Fruit fly (Drosophila melanogaster) whole organism, embryonic: ENCODE results near the gene Sdhaf3.

Experiments
- Ada2b ChIP-seq: fragments of 200-800 bp; sonication (Bioruptor generic); IDR thresholded peaks from 2 replicates; pipeline ENCODE4 v1.3.6; 2022; ENCODE audit warnings: missing biosample characterization, missing genetic modification characterization
- Asciz ChIP-seq: fragments of 200-800 bp; sonication (Bioruptor generic); optimal IDR thresholded peaks from 2 replicates; lab custom pipeline; 2017; ENCODE audit warnings: missing biosample characterization, mild to moderate bottlenecking, missing genetic modification characterization, missing genetic modification reagents
- BEAF-32 ChIP-seq: fragments of 200-800 bp; sonication (Bioruptor generic); optimal IDR thresholded peaks from 3 replicates; lab custom pipeline; 2017; ENCODE audit warnings: missing biosample characterization, missing genetic modification characterization, mild to moderate bottlenecking, moderate library complexity, missing genetic modification reagents
- Blimp-1 ChIP-seq: fragments of 200-800 bp; sonication (Bioruptor generic); optimal IDR thresholded peaks from 3 replicates; lab custom pipeline; 2018; ENCODE audit warnings: missing biosample characterization, missing genetic modification characterization, mild to moderate bottlenecking, moderate library complexity, missing genetic modification reagents
- CG11085 ChIP-seq: fragments of 200-800 bp; sonication (Bioruptor generic); IDR thresholded peaks from 2 replicates; pipeline ENCODE4 v1.3.6; 2022; ENCODE audit warnings: missing biosample characterization, missing genetic modification characterization
- CG13775 ChIP-seq: fragments of 200-800 bp; sonication (Bioruptor generic); optimal IDR thresholded peaks from 3 replicates; lab custom pipeline; 2017; ENCODE audit warnings: missing biosample characterization, mild to moderate bottlenecking, missing genetic modification characterization
- CG1602 ChIP-seq: fragments of 200-800 bp; sonication (Bioruptor generic); optimal IDR thresholded peaks from 3 replicates; lab custom pipeline; 2016; ENCODE audit warnings: missing biosample characterization, missing genetic modification characterization
- CG18476 ChIP-seq: fragments of 200-800 bp; sonication (Bioruptor generic); optimal IDR thresholded peaks from 2 replicates; lab custom pipeline; 2016; ENCODE audit warnings: missing biosample characterization, mild to moderate bottlenecking, missing genetic modification characterization
- CG30403 ChIP-seq: fragments of 200-800 bp; sonication (Bioruptor generic); optimal IDR thresholded peaks from 3 replicates; lab custom pipeline; 2016; ENCODE audit warnings: missing biosample characterization, missing genetic modification characterization
- CG32772 ChIP-seq: fragments of 200-800 bp; sonication (Bioruptor generic); IDR thresholded peaks from 2 replicates; pipeline ENCODE4 v1.3.6; 2022; ENCODE audit warnings: missing biosample characterization, missing genetic modification characterization
- CG34376 ChIP-seq: fragments of 200-800 bp; sonication (Bioruptor generic); optimal IDR thresholded peaks from 2 replicates; lab custom pipeline; 2018; ENCODE audit warnings: missing biosample characterization, mild to moderate bottlenecking, missing genetic modification characterization
- CG42726 ChIP-seq: fragments of 200-800 bp; sonication (Bioruptor generic); IDR thresholded peaks from 2 replicates; pipeline ENCODE4 v1.3.6; 2022; ENCODE audit warnings: missing biosample characterization, missing genetic modification characterization; ENCODE audit not compliant: partially characterized antibody
- CG4328 ChIP-seq: fragments of 200-800 bp; sonication (Bioruptor generic); optimal IDR thresholded peaks from 3 replicates; lab custom pipeline; 2017; ENCODE audit warnings: missing biosample characterization, missing genetic modification reagents, missing genetic modification characterization
- CG4424 ChIP-seq: fragments of 200-800 bp; sonication (Bioruptor generic); optimal IDR thresholded peaks from 3 replicates; lab custom pipeline; 2016; ENCODE audit warnings: missing biosample characterization, missing genetic modification characterization
- CG6175 ChIP-seq: fragments of 200-800 bp; sonication (Bioruptor generic); IDR thresholded peaks from 3 replicates; pipeline ENCODE4 v1.3.6; 2022; ENCODE audit warnings: missing biosample characterization, missing genetic modification characterization
- CG6854 ChIP-seq: fragments of 200-800 bp; sonication (Bioruptor generic); optimal IDR thresholded peaks from 3 replicates; lab custom pipeline; 2017; ENCODE audit warnings: missing biosample characterization, mild to moderate bottlenecking, missing genetic modification characterization
- CG7839 ChIP-seq: fragments of 200-800 bp; sonication (Bioruptor generic); optimal IDR thresholded peaks from 3 replicates; lab custom pipeline; 2018; ENCODE audit warnings: missing biosample characterization, mild to moderate bottlenecking, missing genetic modification characterization, moderate library complexity
- CG8944 ChIP-seq: fragments of 200-800 bp; sonication (Bioruptor generic); optimal IDR thresholded peaks from 3 replicates; lab custom pipeline; 2016; ENCODE audit warnings: missing biosample characterization, missing genetic modification characterization
- D19B ChIP-seq: fragments of 200-800 bp; sonication (Bioruptor generic); optimal IDR thresholded peaks from 2 replicates; lab custom pipeline; 2017; ENCODE audit warnings: missing biosample characterization, mild to moderate bottlenecking, missing genetic modification characterization
- Dll ChIP-seq: fragments of 200-800 bp; sonication (Bioruptor generic); IDR thresholded peaks from 4 replicates; pipeline ENCODE4 v1.3.6; 2022; ENCODE audit warnings: missing biosample characterization, missing genetic modification characterization; ENCODE audit not compliant: partially characterized antibody
- Dref ChIP-seq: fragments of 200-800 bp; sonication (Bioruptor generic); IDR thresholded peaks from 2 replicates; pipeline ENCODE4 v1.3.6; 2022; ENCODE audit warnings: missing biosample characterization, missing genetic modification characterization
- E2f1 ChIP-seq: fragments of 200-800 bp; sonication (Bioruptor generic); IDR thresholded peaks from 2 replicates; pipeline ENCODE4 v1.3.6; 2022; ENCODE audit warnings: missing biosample characterization, missing genetic modification characterization
- Fer2 ChIP-seq: fragments of 200-800 bp; sonication (Bioruptor generic); optimal IDR thresholded peaks from 2 replicates; lab custom pipeline; 2018; ENCODE audit warnings: missing biosample characterization, mild to moderate bottlenecking, missing genetic modification characterization, moderate library complexity
- Fer3 ChIP-seq: fragments of 200-800 bp; sonication (Bioruptor generic); optimal IDR thresholded peaks from 2 replicates; lab custom pipeline; 2018; ENCODE audit warnings: missing biosample characterization, mild to moderate bottlenecking, missing genetic modification characterization, moderate library complexity
- Hsf ChIP-seq: fragments of 200-800 bp; sonication (Bioruptor generic); optimal IDR thresholded peaks from 3 replicates; lab custom pipeline; 2016; ENCODE audit warnings: missing biosample characterization, missing genetic modification characterization
- MBD-R2 ChIP-seq: fragments of 200-800 bp; sonication (Bioruptor generic); IDR thresholded peaks from 2 replicates; pipeline ENCODE4 v1.3.6; 2022; ENCODE audit warnings: missing biosample characterization, missing genetic modification characterization
- Myb ChIP-seq: fragments of 200-800 bp; sonication (Bioruptor generic); optimal IDR thresholded peaks from 2 replicates; lab custom pipeline; 2016; ENCODE audit warnings: missing biosample characterization, missing genetic modification characterization
- Ptx1 ChIP-seq: fragments of 200-800 bp; sonication (Bioruptor generic); IDR thresholded peaks from 2 replicates; pipeline ENCODE4 v1.3.6; 2022; ENCODE audit warnings: missing biosample characterization, missing genetic modification characterization
- Side ChIP-seq: fragments of 200-800 bp; sonication (Bioruptor generic); optimal IDR thresholded peaks from 2 replicates; lab custom pipeline; 2016; ENCODE audit warnings: missing biosample characterization, missing genetic modification characterization
- Sin3A ChIP-seq: fragments of >200 bp; optimal IDR thresholded peaks from 2 replicates; lab custom pipeline; 2018
- Sox102F ChIP-seq: fragments of 200-800 bp; sonication (Bioruptor generic); optimal IDR thresholded peaks from 2 replicates; lab custom pipeline; 2018; ENCODE audit warnings: missing biosample characterization, mild to moderate bottlenecking, missing genetic modification characterization, moderate library complexity
- Xbp1 ChIP-seq: fragments of 200-800 bp; sonication (Bioruptor generic); optimal IDR thresholded peaks from 3 replicates; lab custom pipeline; 2016; ENCODE audit warnings: missing biosample characterization, mild to moderate bottlenecking, missing genetic modification characterization
- ase ChIP-seq: fragments of 200-800 bp; sonication (Bioruptor generic); IDR thresholded peaks from 3 replicates; pipeline ENCODE4 v1.3.6; 2022; ENCODE audit warnings: missing biosample characterization, missing genetic modification characterization
- az2 ChIP-seq: fragments of 200-800 bp; sonication (Bioruptor generic); optimal IDR thresholded peaks from 3 replicates; lab custom pipeline; 2016; ENCODE audit warnings: missing biosample characterization, missing genetic modification characterization
- ci ChIP-seq: fragments of 200-800 bp; sonication (Bioruptor generic); IDR thresholded peaks from 3 replicates; pipeline ENCODE4 v1.3.6; 2022; ENCODE audit warnings: missing biosample characterization, missing genetic modification characterization
- disco-r ChIP-seq: fragments of 200-800 bp; sonication (Bioruptor generic); optimal IDR thresholded peaks from 2 replicates; lab custom pipeline; 2016; ENCODE audit warnings: missing biosample characterization, missing genetic modification characterization
- gfzf ChIP-seq: fragments of 200-800 bp; sonication (Bioruptor generic); optimal IDR thresholded peaks from 2 replicates; lab custom pipeline; 2016; ENCODE audit warnings: missing biosample characterization, mild to moderate bottlenecking, missing genetic modification characterization, moderate library complexity
- gro ChIP-seq: fragments of 200-800 bp; sonication (Bioruptor generic); optimal IDR thresholded peaks from 2 replicates; lab custom pipeline; 2016; ENCODE audit warnings: missing biosample characterization, missing genetic modification characterization
- insv ChIP-seq, 2 experiments: fragments of 200-800 bp; sonication (Bioruptor generic); optimal IDR thresholded peaks; 3 replicates each; lab custom pipeline; 2016 to 2018; ENCODE audit warnings: missing biosample characterization in 2 of 2, missing genetic modification characterization in 2 of 2
- nerfin-1 ChIP-seq: fragments of 200-800 bp; sonication (Bioruptor generic); optimal IDR thresholded peaks from 3 replicates; lab custom pipeline; 2019; ENCODE audit warnings: missing biosample characterization, mild to moderate bottlenecking, missing genetic modification characterization, moderate library complexity
- pho ChIP-seq: fragments of 200-800 bp; sonication (Bioruptor generic); optimal IDR thresholded peaks from 2 replicates; lab custom pipeline; 2016; ENCODE audit warnings: missing biosample characterization, missing genetic modification characterization
- pzg ChIP-seq: fragments of 200-800 bp; sonication (Bioruptor generic); optimal IDR thresholded peaks from 3 replicates; lab custom pipeline; 2018; ENCODE audit warnings: missing biosample characterization, mild to moderate bottlenecking, missing genetic modification characterization, moderate library complexity
- row ChIP-seq: fragments of 200-800 bp; sonication (Bioruptor generic); IDR thresholded peaks from 3 replicates; pipeline ENCODE4 v1.3.6; 2022; ENCODE audit warnings: missing biosample characterization, missing genetic modification characterization
- sna ChIP-seq: fragments of 200-800 bp; sonication (Bioruptor generic); IDR thresholded peaks from 2 replicates; pipeline ENCODE4 v1.3.6; 2022; ENCODE audit warnings: missing biosample characterization, missing genetic modification characterization; ENCODE audit not compliant: partially characterized antibody
- stc ChIP-seq: fragments of 200-800 bp; sonication (Bioruptor generic); IDR thresholded peaks from 2 replicates; pipeline ENCODE4 v1.3.6; 2022; ENCODE audit warnings: missing biosample characterization, missing genetic modification characterization
- tll ChIP-seq, 2 experiments: fragments of 200-800 bp in 1 of 2; fragments of >200 bp in 1 of 2; sonication (Bioruptor generic) in 1 of 2; optimal IDR thresholded peaks; 2 replicates each; lab custom pipeline; 2017 to 2019; ENCODE audit warnings: missing biosample characterization in 2 of 2, missing genetic modification characterization in 2 of 2, mild to moderate bottlenecking in 1 of 2, moderate library complexity in 1 of 2
- tx ChIP-seq: fragments of 200-800 bp; sonication (Bioruptor generic); optimal IDR thresholded peaks from 2 replicates; lab custom pipeline; 2016; ENCODE audit warnings: missing biosample characterization, missing genetic modification characterization
- unc-4 ChIP-seq: fragments of 200-800 bp; sonication (Bioruptor generic); IDR thresholded peaks from 2 replicates; pipeline ENCODE4 v1.3.6; 2022; ENCODE audit warnings: missing biosample characterization, missing genetic modification characterization; ENCODE audit not compliant: partially characterized antibody
- vvl ChIP-seq: fragments of 200-800 bp; sonication (Bioruptor generic); IDR thresholded peaks from 2 replicates; pipeline ENCODE4 v1.3.6; 2022; ENCODE audit warnings: missing biosample characterization, missing genetic modification characterization

Sdhaf3 gene

DNA sequence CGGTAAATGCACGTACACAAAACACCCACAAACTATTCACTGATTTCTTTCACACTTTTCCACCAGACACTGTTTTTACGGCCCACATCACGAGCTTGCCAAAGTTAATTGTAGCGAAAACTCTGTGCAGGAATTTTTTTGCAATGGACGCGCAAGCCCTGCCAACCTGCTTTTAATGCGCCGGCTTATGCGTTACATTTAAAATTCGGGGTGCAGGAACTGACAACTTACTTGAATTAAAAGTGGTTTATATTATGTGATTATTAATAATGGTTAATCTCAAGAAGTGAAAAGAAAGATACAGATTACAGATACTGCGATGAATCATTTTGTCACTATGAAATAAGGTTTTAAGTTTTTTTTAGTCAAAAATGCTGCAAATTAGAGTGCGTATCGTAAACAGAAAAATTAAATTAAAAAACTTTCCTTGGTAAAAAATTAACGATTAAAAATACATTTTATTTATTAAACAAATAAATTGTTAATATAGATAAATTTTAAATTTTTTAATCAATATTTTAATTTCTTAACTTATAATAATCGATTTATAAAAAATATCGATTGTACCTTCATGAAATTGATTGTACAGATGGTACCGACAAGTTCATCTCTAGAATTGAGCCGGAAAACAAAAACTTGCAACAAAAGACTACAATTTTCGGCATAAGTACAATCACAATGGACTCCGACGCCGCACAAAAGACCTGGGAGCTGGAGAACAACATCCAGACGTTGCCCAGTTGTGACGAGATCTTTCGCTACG lies 12.6 kb downstream of the Sdhaf3 start, which contains the start of the genes CG42232 and CSN5 (continued):
- TF ChIP-seq Asciz (GFP tag; lab: Kevin White, UChicago) (peak; percentile 39), tll (GFP tag; optimal IDR thresholded peaks at IDR 0.05; lab: Kevin White, UChicago) (peak in 1 of 2 experiments; percentile 28), tx (GFP tag; lab: Kevin White, UChicago) (peak; percentile 6), Sox102F (GFP tag; lab: Kevin White, UChicago) (no peak), vvl (GFP tag; lab: Robert Waterston, UW) (peak; percentile 71), Ptx1 (peak; percentile 63; the same call in 1 of the 2 replicates), Blimp-1 (no peak), CG6854 (GFP tag; lab: Kevin White, UChicago) (no peak), sna (GFP tag; lab: Robert Waterston, UW) (no peak), Hsf (peak; percentile 66), E2f1 (GFP tag; lab: Robert Waterston, UW) (peak; percentile 21; the same call in 1 of the 2 replicates), CG32772 (peak; percentile 17; the same call in 1 of the 2 replicates), CG18476 (GFP tag; lab: Kevin White, UChicago) (no peak), Fer2 (peak; percentile 47), Dref (GFP tag; lab: Robert Waterston, UW) (peak; percentile 60), CG42726 (GFP tag; lab: Robert Waterston, UW) (no peak), CG1602 (GFP tag; lab: Kevin White, UChicago) (peak; percentile 67), CG6175 (GFP tag; lab: Robert Waterston, UW) (no peak), row (GFP tag; lab: Robert Waterston, UW) (peak; percentile 78), pho (GFP tag; lab: Kevin White, UChicago) (peak; percentile 55), insv (GFP tag; optimal IDR thresholded peaks at IDR 0.05; lab: Kevin White, UChicago) (peak in 1 of 2 experiments; percentile 4), CG8944 (GFP tag; lab: Kevin White, UChicago) (peak; percentile 29), stc (GFP tag; lab: Robert Waterston, UW) (0 out of 2 replicates have a peak, but pooled peaks have one; percentile 33), CG34376 (GFP tag; lab: Kevin White, UChicago) (no peak), CG4424 (GFP tag; lab: Kevin White, UChicago) (peak; percentile 75), Xbp1 (peak; percentile 78), ase (no peak), CG4328 (GFP tag; lab: Kevin White, UChicago) (peak; percentile 27), D19B (GFP tag; lab: Kevin White, UChicago) (no peak), MBD-R2 (GFP tag; lab: Robert Waterston, UW) (peak; percentile 87), pzg (GFP tag; lab: Kevin White, UChicago) (peak; percentile 50), az2 (GFP tag; lab: Kevin White, UChicago) (peak; percentile 67), Dll (GFP tag; lab: Robert Waterston, UW) (peak; percentile 74), CG30403 (GFP tag; lab: Kevin White, UChicago) (peak; percentile 77), CG7839 (no peak), CG11085 (GFP tag; lab: Robert Waterston, UW) (peak; percentile 36; the same call in 1 of the 2 replicates), nerfin-1 (peak; percentile 99), unc-4 (GFP tag; lab: Robert Waterston, UW) (peak; percentile 50; the same call in 1 of the 2 replicates), gfzf (GFP tag; lab: Kevin White, UChicago) (peak; percentile 17), gro (GFP tag; lab: Kevin White, UChicago) (no peak), ci (GFP tag; lab: Robert Waterston, UW) (peak; percentile 50; the same call in 2 of the 3 replicates), Myb (peak; percentile 96), Ada2b (GFP tag; lab: Robert Waterston, UW) (peak; percentile 43; the same call in 1 of the 2 replicates), Sin3A (lab: Kevin White, UChicago) (peak; percentile 18), Side (peak; percentile 42), disco-r (GFP tag; lab: Kevin White, UChicago) (no peak), Fer3 (tag; lab: Kevin White, UChicago) (no peak), BEAF-32 (peak; percentile 57), CG13775 (GFP tag; lab: Kevin White, UChicago) (peak; percentile 80)
